Worm (Caenorhabditis elegans) whole organism, early embryonic: ENCODE data around the gene mlc-6.

Experiments
- B0310.2 ChIP-seq: sonication (generic microtip); optimal IDR thresholded peaks from 2 replicates; lab custom pipeline; 2016; ENCODE audit warnings: mild to moderate bottlenecking, missing genetic modification characterization, missing compliant biosample characterization
- F13C5.2 ChIP-seq: sonication (generic microtip); optimal IDR thresholded peaks from 2 replicates; lab custom pipeline; 2017; ENCODE audit warnings: mild to moderate bottlenecking, missing genetic modification characterization, inconsistent platforms, missing compliant biosample characterization
- aly-1 ChIP-seq: sonication (generic microtip); optimal IDR thresholded peaks from 2 replicates; lab custom pipeline; 2016; ENCODE audit warnings: missing genetic modification characterization, missing compliant biosample characterization
- ama-1 ChIP-seq: fragments of 150-350 bp; optimal IDR thresholded peaks from 2 replicates; lab custom pipeline; 2014
- ceh-13 ChIP-seq: fragments of 200-800 bp; sonication (Bioruptor generic); optimal IDR thresholded peaks from 2 replicates; lab custom pipeline; 2018; ENCODE audit warnings: mild to moderate bottlenecking, missing genetic modification characterization, missing compliant biosample characterization
- ceh-36 ChIP-seq: sonication (generic microtip); optimal IDR thresholded peaks from 2 replicates; lab custom pipeline; 2016; ENCODE audit warnings: missing genetic modification characterization, inconsistent platforms, missing compliant biosample characterization
- ets-7 ChIP-seq: sonication (generic microtip); optimal IDR thresholded peaks from 2 replicates; lab custom pipeline; 2016; ENCODE audit warnings: missing genotype, missing genetic modification characterization, missing compliant biosample characterization
- flt-1 ChIP-seq: fragments of 200-800 bp; sonication (Bioruptor generic); IDR thresholded peaks from 2 replicates; pipeline ENCODE4 v1.3.6; 2022; ENCODE audit warnings: missing genetic modification characterization, missing compliant biosample characterization
- hmbx-1 ChIP-seq: sonication (generic microtip); optimal IDR thresholded peaks from 2 replicates; lab custom pipeline; 2016; ENCODE audit warnings: mild to moderate bottlenecking, missing genetic modification characterization, missing compliant biosample characterization
- hmg-4 ChIP-seq: fragments of 200-800 bp; sonication (Bioruptor generic); optimal IDR thresholded peaks from 2 replicates; lab custom pipeline; 2018; ENCODE audit warnings: mild to moderate bottlenecking, missing genetic modification characterization, missing compliant biosample characterization
- hnd-1 ChIP-seq: sonication (generic microtip); optimal IDR thresholded peaks from 2 replicates; lab custom pipeline; 2016; ENCODE audit warnings: missing genetic modification characterization, missing compliant biosample characterization
- pes-1 ChIP-seq: fragments of 200-800 bp; sonication (Bioruptor generic); IDR thresholded peaks from 2 replicates; pipeline ENCODE4 v1.3.6; 2022; ENCODE audit warnings: missing genetic modification reagents, missing genetic modification characterization, missing compliant biosample characterization
- scrt-1 ChIP-seq: fragments of 200-800 bp; sonication (Bioruptor generic); IDR thresholded peaks from 2 replicates; pipeline ENCODE4 v1.3.6; 2022; ENCODE audit warnings: missing genetic modification characterization, missing compliant biosample characterization
- sea-1 ChIP-seq: fragments of 200-800 bp; sonication (Bioruptor generic); conservative IDR thresholded peaks from 2 replicates; pipeline ENCODE4 v1.3.6; 2022; ENCODE audit warnings: missing genetic modification characterization, missing compliant biosample characterization
- tbx-11 ChIP-seq: fragments of 200-800 bp; sonication (Bioruptor generic); IDR thresholded peaks from 2 replicates; pipeline ENCODE4 v1.3.6; 2022; ENCODE audit warnings: missing genetic modification characterization, missing compliant biosample characterization
- tbx-37 ChIP-seq: fragments of 200-800 bp; sonication (Bioruptor generic); conservative IDR thresholded peaks from 2 replicates; pipeline ENCODE4 v1.3.6; 2022; ENCODE audit warnings: missing genetic modification reagents, missing genetic modification characterization, missing compliant biosample characterization
- tra-4 ChIP-seq: sonication (generic microtip); optimal IDR thresholded peaks from 2 replicates; lab custom pipeline; 2017; ENCODE audit warnings: missing genetic modification characterization, missing compliant biosample characterization

The mlc-6 gene

DNA sequence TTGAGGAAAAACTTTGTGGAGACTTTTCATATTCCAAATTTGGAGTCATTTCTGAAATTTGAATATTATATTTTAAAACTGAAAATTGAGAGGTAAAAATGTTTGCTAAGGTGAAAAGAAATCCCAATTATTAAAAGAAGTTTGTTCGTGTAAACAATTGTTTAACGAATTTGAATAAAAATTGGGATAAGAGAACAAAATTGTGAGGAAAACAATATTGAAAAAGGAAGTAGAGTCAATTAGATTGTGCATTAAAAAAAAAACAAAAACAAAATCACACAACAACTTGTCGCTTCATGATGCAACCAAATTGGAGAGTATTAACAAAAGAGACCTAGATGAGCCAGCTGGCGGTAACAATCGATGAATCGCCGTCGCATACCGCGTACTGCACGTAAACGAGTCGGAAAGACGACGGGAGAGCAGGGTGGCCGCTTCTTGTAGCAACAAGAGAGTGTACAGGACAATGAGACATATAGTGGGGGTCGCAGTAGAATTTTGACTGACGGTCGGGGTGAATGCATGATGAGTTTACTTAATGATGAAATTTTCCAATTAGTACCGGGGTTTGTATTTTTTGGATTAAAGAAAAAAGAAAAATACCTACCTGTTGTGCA, 3.0 kb downstream of the mlc-6 start, which contains the start of gene K04C1.3:
Gene K04C1.3, minus strand, starts transcription at position 51 of the 617 bp plus-strand sequence.
- TF ChIP-seq tra-4: no peak
- no peak for TF ChIP-seq ceh-36 (tag; lab: Kevin White, UChicago)
- TF ChIP-seq pes-1 (GFP tag; lab: Robert Waterston, UW): no peak
- TF ChIP-seq tbx-11 (GFP tag; lab: Robert Waterston, UW): no peak
- TF ChIP-seq sea-1: no peak
- TF ChIP-seq flt-1 (GFP tag; lab: Robert Waterston, UW): no peak
- no peak for TF ChIP-seq ceh-13 (GFP tag; lab: Kevin White, UChicago)
- no peak for TF ChIP-seq hmg-4 (GFP tag; lab: Kevin White, UChicago)
- no peak for TF ChIP-seq F13C5.2 (tag; lab: Kevin White, UChicago)
- no peak for TF ChIP-seq ama-1 (lab: Kevin White, UChicago)
- TF ChIP-seq hnd-1 (tag; lab: Kevin White, UChicago): no peak
- no peak for TF ChIP-seq ets-7
- TF ChIP-seq B0310.2: no peak

DNA sequence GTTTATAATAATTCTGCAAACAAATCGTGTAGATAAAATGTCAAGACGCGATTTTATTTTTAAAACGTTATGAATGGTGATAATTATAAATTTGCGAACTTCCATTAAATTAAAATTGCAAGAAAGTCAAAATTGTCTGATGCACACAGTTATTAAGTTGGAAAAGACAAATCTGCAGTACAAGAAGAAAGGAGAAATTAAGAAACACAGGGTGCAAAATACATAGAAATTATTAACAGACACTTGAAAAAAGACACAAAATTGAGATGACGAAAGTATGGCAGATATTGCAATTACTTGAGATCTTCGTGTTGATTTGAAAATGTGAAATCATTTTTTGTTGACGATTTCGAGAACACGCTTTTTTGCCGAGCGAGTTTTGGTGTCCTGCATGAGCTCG, 4.9 kb downstream of the mlc-6 start:
- TF ChIP-seq F13C5.2 (tag; lab: Kevin White, UChicago): no peak
- no peak for TF ChIP-seq hmg-4 (GFP tag; lab: Kevin White, UChicago)
- no peak for TF ChIP-seq hmbx-1 (tag; lab: Kevin White, UChicago)
- TF ChIP-seq tbx-11 (GFP tag; lab: Robert Waterston, UW): no peak
- TF ChIP-seq hnd-1 (tag; lab: Kevin White, UChicago): no peak
- no peak for TF ChIP-seq ets-7
- no peak for TF ChIP-seq flt-1 (GFP tag; lab: Robert Waterston, UW)
- no peak for TF ChIP-seq sea-1
- TF ChIP-seq ama-1 (lab: Kevin White, UChicago): no peak
- TF ChIP-seq tra-4: no peak
- TF ChIP-seq ceh-13 (GFP tag; lab: Kevin White, UChicago): no peak
- TF ChIP-seq ceh-36 (tag; lab: Kevin White, UChicago): no peak
- no peak for TF ChIP-seq aly-1 (tag; lab: Kevin White, UChicago)
- TF ChIP-seq pes-1 (GFP tag; lab: Robert Waterston, UW): no peak

DNA sequence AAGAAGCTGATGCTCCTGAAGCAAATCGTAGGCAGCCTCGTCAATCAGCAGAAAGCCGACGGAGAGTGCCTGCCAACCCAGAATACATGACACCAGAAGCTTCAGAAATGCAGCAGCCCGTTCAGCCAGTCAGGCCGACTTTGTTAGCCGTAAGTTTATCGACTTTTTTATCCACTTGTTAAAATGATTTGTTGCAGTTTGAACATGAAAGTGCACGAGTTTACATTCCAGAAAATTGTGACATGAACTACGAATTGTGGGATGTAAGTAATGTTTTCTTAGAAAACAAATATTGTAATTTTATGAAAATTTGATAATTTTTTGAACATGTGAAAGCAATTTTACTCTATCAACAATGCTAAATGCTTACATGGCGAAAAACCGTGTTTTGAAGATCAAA, 6.2 kb downstream of the mlc-6 start:
- TF ChIP-seq ama-1 (lab: Kevin White, UChicago): no peak
- TF ChIP-seq hmbx-1 (tag; lab: Kevin White, UChicago): no peak
- no peak for TF ChIP-seq ceh-36 (tag; lab: Kevin White, UChicago)
- TF ChIP-seq flt-1 (GFP tag; lab: Robert Waterston, UW): no peak
- TF ChIP-seq pes-1 (GFP tag; lab: Robert Waterston, UW): no peak
- no peak for TF ChIP-seq ceh-13 (GFP tag; lab: Kevin White, UChicago)
- no peak for TF ChIP-seq tbx-37 (GFP tag; lab: Robert Waterston, UW)
- no peak for TF ChIP-seq tbx-11 (GFP tag; lab: Robert Waterston, UW)

DNA sequence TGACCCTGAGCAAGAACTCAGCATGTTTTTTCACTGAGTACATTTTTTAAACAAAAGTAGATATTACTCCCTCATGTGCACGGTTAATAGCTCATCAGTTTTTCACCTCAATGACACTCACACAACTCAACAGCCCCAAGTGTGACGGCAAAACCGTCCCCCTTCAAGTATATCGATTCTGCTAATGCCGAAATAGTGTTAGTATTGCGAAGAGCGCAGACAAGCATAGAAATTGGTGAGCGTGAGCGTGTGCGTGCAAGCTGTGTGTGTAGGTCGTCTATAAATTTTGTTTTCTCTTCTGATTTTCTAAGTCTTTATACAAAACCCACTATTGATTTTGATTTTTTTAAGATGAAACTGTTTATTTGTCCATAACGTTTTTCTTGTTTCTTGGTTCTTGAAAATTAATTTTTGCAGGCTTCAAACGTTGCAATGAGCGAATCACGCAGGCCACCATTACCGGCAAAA, 8.1 kb downstream of the mlc-6 start, which contains the start of gene K04C1.2:
Gene K04C1.2, plus strand, starts transcription at position 418 of the 468 bp plus-strand sequence.
- TF ChIP-seq ets-7 (no peak), scrt-1 (GFP tag; lab: Robert Waterston, UW) (no peak), sea-1 (no peak), hnd-1 (tag; lab: Kevin White, UChicago) (no peak), hmg-4 (GFP tag; lab: Kevin White, UChicago) (no peak), pes-1 (GFP tag; lab: Robert Waterston, UW) (no peak), tra-4 (no peak), ceh-13 (GFP tag; lab: Kevin White, UChicago) (no peak), aly-1 (tag; lab: Kevin White, UChicago) (no peak), F13C5.2 (tag; lab: Kevin White, UChicago) (no peak), hmbx-1 (tag; lab: Kevin White, UChicago) (no peak), flt-1 (GFP tag; lab: Robert Waterston, UW) (no peak), ama-1 (lab: Kevin White, UChicago) (no peak)

DNA sequence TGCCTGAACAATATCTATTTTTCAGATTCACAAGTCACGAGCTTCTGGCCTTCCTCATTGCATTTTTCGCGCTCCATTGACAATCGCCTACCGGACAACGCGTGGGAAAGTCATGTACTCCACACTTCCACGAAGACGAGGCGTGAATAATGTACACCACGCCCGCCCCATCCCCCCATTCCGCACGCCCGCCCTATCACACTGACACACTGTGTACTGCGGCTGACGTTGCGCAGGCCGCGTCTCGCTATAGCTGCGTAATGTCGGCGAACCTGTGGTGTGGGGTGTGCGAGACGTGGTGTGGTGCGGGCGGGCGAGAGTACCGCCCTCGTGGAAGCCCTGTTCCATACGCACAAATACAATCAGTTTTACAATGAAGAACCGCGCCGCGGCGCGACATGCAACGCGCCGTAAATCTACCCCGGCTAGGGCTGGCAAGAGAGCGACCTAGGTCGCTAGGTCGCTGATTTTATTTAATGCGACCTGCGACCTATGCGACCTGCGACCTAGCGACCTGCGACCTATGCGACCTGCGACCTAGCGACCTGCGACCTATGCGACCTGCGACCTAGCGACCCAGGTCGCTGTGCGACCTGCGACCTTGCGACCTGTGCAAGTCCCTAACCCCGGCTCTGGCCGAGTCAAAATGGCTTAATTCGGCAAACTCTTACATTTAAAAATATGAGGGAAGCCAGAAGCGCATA, 10.1 kb downstream of the mlc-6 start:
- TF ChIP-seq aly-1 (tag; lab: Kevin White, UChicago) (no peak), hnd-1 (tag; lab: Kevin White, UChicago) (no peak), flt-1 (GFP tag; lab: Robert Waterston, UW) (no peak), pes-1 (GFP tag; lab: Robert Waterston, UW) (no peak), hmbx-1 (tag; lab: Kevin White, UChicago) (no peak), F13C5.2 (tag; lab: Kevin White, UChicago) (no peak), hmg-4 (GFP tag; lab: Kevin White, UChicago) (no peak)

DNA sequence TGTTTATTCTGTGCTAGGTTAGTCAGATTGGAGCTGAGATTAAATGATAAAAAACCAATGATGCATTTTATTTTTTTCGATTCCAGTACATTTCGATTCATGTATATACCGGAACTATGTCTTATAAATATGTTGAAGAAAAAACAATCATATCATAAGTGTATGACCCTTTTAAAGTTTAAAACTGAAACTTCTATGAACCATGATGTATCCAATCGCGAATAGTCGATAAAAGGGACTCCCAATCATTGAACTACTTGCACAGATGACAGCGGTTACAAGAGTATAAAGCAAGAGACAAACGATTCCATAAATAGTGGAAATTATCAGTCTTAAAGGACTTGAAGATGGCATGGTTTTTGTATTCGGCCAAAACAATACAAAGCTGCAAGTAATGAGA, 11.5 kb downstream of the mlc-6 start, which contains the start of gene srg-37:
Gene srg-37, minus strand, starts transcription at position 101 of the 400 bp plus-strand sequence.
- no peak for TF ChIP-seq sea-1
- no peak for TF ChIP-seq ama-1 (lab: Kevin White, UChicago)
- TF ChIP-seq hnd-1 (tag; lab: Kevin White, UChicago): no peak
- TF ChIP-seq pes-1 (GFP tag; lab: Robert Waterston, UW): no peak
- TF ChIP-seq aly-1 (tag; lab: Kevin White, UChicago): no peak
- no peak for TF ChIP-seq tbx-11 (GFP tag; lab: Robert Waterston, UW)
- no peak for TF ChIP-seq ets-7
- TF ChIP-seq ceh-13 (GFP tag; lab: Kevin White, UChicago): no peak
- no peak for TF ChIP-seq B0310.2
- TF ChIP-seq scrt-1 (GFP tag; lab: Robert Waterston, UW): no peak
- TF ChIP-seq ceh-36 (tag; lab: Kevin White, UChicago): no peak
- TF ChIP-seq flt-1 (GFP tag; lab: Robert Waterston, UW): no peak
- TF ChIP-seq F13C5.2 (tag; lab: Kevin White, UChicago): no peak
- TF ChIP-seq hmbx-1 (tag; lab: Kevin White, UChicago): no peak
- no peak for TF ChIP-seq hmg-4 (GFP tag; lab: Kevin White, UChicago)
- no peak for TF ChIP-seq tbx-37 (GFP tag; lab: Robert Waterston, UW)
- TF ChIP-seq tra-4: no peak
